Fruit fly (Drosophila melanogaster): Measurements from ENCODE around the gene primo-2.

Gene primo-2

dm6 chr3R:13713541-13713940 lies 1.9 kb upstream of the primo-2 start (continued):
- TF ChIP-seq Usf (GFP tag; optimal IDR thresholded peaks at IDR 0.05) (no peak), CG6813 (GFP tag; optimal IDR thresholded peaks at IDR 0.05) (no peak), CG30020 (tag; optimal IDR thresholded peaks at IDR 0.05) (no peak), otp (GFP tag; IDR thresholded peaks at IDR 0.05) (no peak), pita (GFP tag; optimal IDR thresholded peaks at IDR 0.05) (no peak), CG1792 (GFP tag; optimal IDR thresholded peaks at IDR 0.05) (no peak), al (GFP tag; IDR thresholded peaks at IDR 0.05) (no peak), CG11560 (tag; IDR thresholded peaks at IDR 0.05) (no peak), CG8089 (GFP tag; optimal IDR thresholded peaks at IDR 0.05) (no peak), CG9817 (tag; optimal IDR thresholded peaks at IDR 0.05) (no peak), CG10654 (GFP tag; optimal IDR thresholded peaks at IDR 0.05) (peak; percentile 24), CG9437 (GFP tag; optimal IDR thresholded peaks at IDR 0.05) (peak; percentile 32), CG17361 (GFP tag; IDR thresholded peaks at IDR 0.05) (peak; percentile 50; the same call in 2 of the 3 replicates), aop (GFP tag; IDR thresholded peaks at IDR 0.05) (no peak), bigmax (GFP tag; optimal IDR thresholded peaks at IDR 0.05) (no peak), Camta (GFP tag; optimal IDR thresholded peaks at IDR 0.05) (no peak), Hmr (GFP tag; optimal IDR thresholded peaks at IDR 0.05) (peak; percentile 36), CG9932 (GFP tag; IDR thresholded peaks at IDR 0.05) (no peak), Dll (GFP tag; IDR thresholded peaks at IDR 0.05; ENCODE audit: partially characterized antibody) (no peak), pros (GFP tag; optimal IDR thresholded peaks at IDR 0.05) (no peak), lmd (GFP tag; IDR thresholded peaks at IDR 0.05) (no peak), CG3407 (GFP tag; optimal IDR thresholded peaks at IDR 0.05) (no peak), scrt (GFP tag; optimal IDR thresholded peaks at IDR 0.05) (peak; percentile 3), CG7271 (tag; optimal IDR thresholded peaks at IDR 0.05) (peak; percentile 49), CG10267 (tag; optimal IDR thresholded peaks at IDR 0.05) (peak; percentile 48), ab (GFP tag; optimal IDR thresholded peaks at IDR 0.05) (no peak), CG12236 (GFP tag; optimal IDR thresholded peaks at IDR 0.05) (no peak), PHDP (tag; optimal IDR thresholded peaks at IDR 0.05) (peak; percentile 45), CG11093 (GFP tag; IDR thresholded peaks at IDR 0.05) (no peak), CG7745 (tag; optimal IDR thresholded peaks at IDR 0.05) (no peak), az2 (GFP tag; optimal IDR thresholded peaks at IDR 0.05) (peak; percentile 15), CG4820 (GFP tag; optimal IDR thresholded peaks at IDR 0.05) (peak; percentile 16), Antp (GFP tag; optimal IDR thresholded peaks at IDR 0.05) (no peak), Aef1 (GFP tag; IDR thresholded peaks at IDR 0.05) (no peak), CG8765 (GFP tag; IDR thresholded peaks at IDR 0.05) (no peak), NFAT (GFP tag; IDR thresholded peaks at IDR 0.05) (no peak), CG11456 (GFP tag; IDR thresholded peaks at IDR 0.05) (no peak), CG30403 (GFP tag; optimal IDR thresholded peaks at IDR 0.05) (no peak), row (GFP tag; IDR thresholded peaks at IDR 0.05) (peak; percentile 59), NC2α (GFP tag; optimal IDR thresholded peaks at IDR 0.05) (no peak), jumu (GFP tag; optimal IDR thresholded peaks at IDR 0.05) (no peak), CG11723 (GFP tag; optimal IDR thresholded peaks at IDR 0.05) (peak; percentile 23), tup (GFP tag; optimal IDR thresholded peaks at IDR 0.05) (no peak), grau (tag; optimal IDR thresholded peaks at IDR 0.05) (peak; percentile 50), sens (GFP tag) (no peak), Nf-YC (tag; optimal IDR thresholded peaks at IDR 0.05) (peak; percentile 19), CG1529 (GFP tag; optimal IDR thresholded peaks at IDR 0.05) (peak; percentile 22), Sox100B (GFP tag; optimal IDR thresholded peaks at IDR 0.05) (peak; percentile 71), Mrtf (GFP tag; IDR thresholded peaks at IDR 0.05) (no peak), her (GFP tag; optimal IDR thresholded peaks at IDR 0.05) (no peak), CG5180 (GFP tag; optimal IDR thresholded peaks at IDR 0.05) (peak; percentile 16), Sry-β (GFP tag; optimal IDR thresholded peaks at IDR 0.05) (no peak)

All from whole organism, embryonic.